Fruit fly (Drosophila melanogaster) Kc167 (cell line): Measurements from ENCODE around the gene TwdlW.

Experiments used
- Sin3A ChIP-seq: fragments of >200 bp; optimal IDR thresholded peaks from 2 replicates; lab custom pipeline; 2018; ENCODE audit warnings: missing external identifiers
- h ChIP-seq: fragments of >200 bp; optimal IDR thresholded peaks from 3 replicates; lab custom pipeline; 2018; ENCODE audit warnings: missing external identifiers
- insv ChIP-seq: fragments of >200 bp; optimal IDR thresholded peaks from 3 replicates; lab custom pipeline; 2018; ENCODE audit warnings: missing external identifiers
- psq ChIP-seq: fragments of >200 bp; optimal IDR thresholded peaks from 2 replicates; lab custom pipeline; 2017; ENCODE audit warnings: missing external identifiers
- ttk ChIP-seq: sonication (Bioruptor generic); optimal IDR thresholded peaks from 2 replicates; lab custom pipeline; 2017; ENCODE audit warnings: missing external identifiers

dm6 chr3R:17132098-17132712 lies 10.0 kb downstream of the TwdlW start, which contains the start of the genes CG4053 and CG31266:
- TF ChIP-seq Sin3A: no peak
- TF ChIP-seq h (lab: Kevin White, UChicago): no peak
- no peak for TF ChIP-seq psq (lab: Kevin White, UChicago)
- no peak for TF ChIP-seq insv (lab: Kevin White, UChicago)
- TF ChIP-seq ttk: no peak
